Fruit fly (Drosophila melanogaster) whole organism, embryonic: Measurements from ENCODE around the gene Alp13.

Source experiments
- ATbp ChIP-seq: fragments of 200-800 bp; sonication (Bioruptor generic); optimal IDR thresholded peaks from 2 replicates; lab custom pipeline; 2017; ENCODE audit warnings: missing biosample characterization, mild to moderate bottlenecking, missing genetic modification characterization, missing genetic modification reagents
- BtbVII ChIP-seq: fragments of 200-800 bp; sonication (Bioruptor generic); optimal IDR thresholded peaks from 3 replicates; lab custom pipeline; 2017; ENCODE audit warnings: missing biosample characterization, mild to moderate bottlenecking, missing genetic modification characterization
- C15 ChIP-seq: fragments of 200-800 bp; sonication (Bioruptor generic); IDR thresholded peaks from 3 replicates; pipeline ENCODE4 v1.3.6; 2022; ENCODE audit warnings: missing biosample characterization, missing genetic modification characterization
- CG10267 ChIP-seq: fragments of 200-800 bp; sonication (Bioruptor generic); optimal IDR thresholded peaks from 2 replicates; lab custom pipeline; 2018; ENCODE audit warnings: missing biosample characterization, mild to moderate bottlenecking, missing genetic modification characterization, moderate library complexity
- CG10462 ChIP-seq: fragments of 200-800 bp; sonication (Bioruptor generic); optimal IDR thresholded peaks from 2 replicates; lab custom pipeline; 2016; ENCODE audit warnings: missing biosample characterization, missing genetic modification characterization
- CG11696 ChIP-seq: fragments of 200-800 bp; sonication (Bioruptor generic); IDR thresholded peaks from 2 replicates; pipeline ENCODE4 v1.3.6; 2022; ENCODE audit warnings: missing biosample characterization, missing genetic modification characterization
- CG16779 ChIP-seq: fragments of 200-800 bp; sonication (Bioruptor generic); IDR thresholded peaks from 2 replicates; pipeline ENCODE4 v1.3.6; 2022; ENCODE audit warnings: missing biosample characterization, missing genetic modification characterization
- CG17186 ChIP-seq: fragments of 200-800 bp; sonication (Bioruptor generic); optimal IDR thresholded peaks from 3 replicates; lab custom pipeline; 2017; ENCODE audit warnings: missing biosample characterization, missing genetic modification reagents, missing genetic modification characterization
- CG17612 ChIP-seq: fragments of 200-800 bp; sonication (Bioruptor generic); IDR thresholded peaks from 2 replicates; pipeline ENCODE4 v1.3.6; 2022; ENCODE audit warnings: missing biosample characterization, missing genetic modification characterization
- CG17802 ChIP-seq: fragments of 200-800 bp; sonication (Bioruptor generic); optimal IDR thresholded peaks from 2 replicates; lab custom pipeline; 2018; ENCODE audit warnings: missing biosample characterization, mild to moderate bottlenecking, missing genetic modification characterization, moderate library complexity
- CG18011 ChIP-seq: fragments of 200-800 bp; sonication (Bioruptor generic); optimal IDR thresholded peaks from 2 replicates; lab custom pipeline; 2017; ENCODE audit warnings: missing biosample characterization, missing genetic modification characterization, mild to moderate bottlenecking, moderate library complexity, missing genotype
- CG18262 ChIP-seq: fragments of 200-800 bp; optimal IDR thresholded peaks from 3 replicates; lab custom pipeline; 2019; ENCODE audit warnings: missing biosample characterization, mild to moderate bottlenecking, missing genetic modification characterization, moderate library complexity
- CG18619 ChIP-seq: fragments of 200-800 bp; sonication (Bioruptor generic); optimal IDR thresholded peaks from 3 replicates; lab custom pipeline; 2017; ENCODE audit warnings: missing biosample characterization, mild to moderate bottlenecking, missing genetic modification characterization
- CG2712 ChIP-seq: fragments of 200-800 bp; optimal IDR thresholded peaks from 3 replicates; lab custom pipeline; 2019; ENCODE audit warnings: missing biosample characterization, mild to moderate bottlenecking, missing genetic modification characterization, moderate library complexity
- CG2875 ChIP-seq: fragments of 200-800 bp; sonication (Bioruptor generic); optimal IDR thresholded peaks from 2 replicates; lab custom pipeline; 2017; ENCODE audit warnings: missing biosample characterization, mild to moderate bottlenecking, missing genetic modification characterization, missing genetic modification reagents
- CG31441 ChIP-seq: fragments of 200-800 bp; sonication (Bioruptor generic); IDR thresholded peaks from 2 replicates; pipeline ENCODE4 v1.3.6; 2022; ENCODE audit warnings: missing biosample characterization, missing genetic modification characterization
- CG32772 ChIP-seq: fragments of 200-800 bp; sonication (Bioruptor generic); IDR thresholded peaks from 2 replicates; pipeline ENCODE4 v1.3.6; 2022; ENCODE audit warnings: missing biosample characterization, missing genetic modification characterization
- CG34376 ChIP-seq: fragments of 200-800 bp; sonication (Bioruptor generic); optimal IDR thresholded peaks from 2 replicates; lab custom pipeline; 2018; ENCODE audit warnings: missing biosample characterization, mild to moderate bottlenecking, missing genetic modification characterization
- CG42726 ChIP-seq: fragments of 200-800 bp; sonication (Bioruptor generic); IDR thresholded peaks from 2 replicates; pipeline ENCODE4 v1.3.6; 2022; ENCODE audit warnings: missing biosample characterization, missing genetic modification characterization; ENCODE audit not compliant: partially characterized antibody
- CG43689 ChIP-seq: fragments of 200-800 bp; sonication (Bioruptor generic); IDR thresholded peaks from 2 replicates; pipeline ENCODE4 v1.3.6; 2022; ENCODE audit warnings: missing biosample characterization, missing genetic modification characterization
- CG4854 ChIP-seq: fragments of 200-800 bp; sonication (Bioruptor generic); optimal IDR thresholded peaks from 2 replicates; lab custom pipeline; 2016; ENCODE audit warnings: missing biosample characterization, missing genetic modification characterization, inconsistent platforms
- CG6654 ChIP-seq: fragments of 200-800 bp; sonication (Bioruptor generic); optimal IDR thresholded peaks from 2 replicates; lab custom pipeline; 2017; ENCODE audit warnings: missing biosample characterization, mild to moderate bottlenecking, missing genetic modification characterization
- CG7271 ChIP-seq: fragments of 200-800 bp; sonication (Bioruptor generic); optimal IDR thresholded peaks from 2 replicates; lab custom pipeline; 2018; ENCODE audit warnings: missing biosample characterization, mild to moderate bottlenecking, missing genetic modification characterization, moderate library complexity
- CG7357 ChIP-seq: fragments of 200-800 bp; sonication (Bioruptor generic); IDR thresholded peaks from 3 replicates; pipeline ENCODE4 v1.3.6; 2022; ENCODE audit warnings: missing biosample characterization, missing genetic modification characterization
- CG8478 ChIP-seq: fragments of >200 bp; optimal IDR thresholded peaks from 2 replicates; lab custom pipeline; 2018
- CG9876 ChIP-seq: fragments of 200-800 bp; sonication (Bioruptor generic); optimal IDR thresholded peaks from 2 replicates; lab custom pipeline; 2016; ENCODE audit warnings: missing biosample characterization, missing genetic modification characterization
- CkIIα-i1 ChIP-seq: fragments of 200-800 bp; sonication (Bioruptor generic); IDR thresholded peaks from 2 replicates; pipeline ENCODE4 v1.3.6; 2022; ENCODE audit warnings: missing biosample characterization, missing genetic modification characterization
- CoRest ChIP-seq: fragments of 200-800 bp; sonication (Bioruptor generic); optimal IDR thresholded peaks from 3 replicates; lab custom pipeline; 2018; ENCODE audit warnings: missing biosample characterization, mild to moderate bottlenecking, missing genetic modification characterization, moderate library complexity
- E2f1 ChIP-seq: fragments of 200-800 bp; sonication (Bioruptor generic); IDR thresholded peaks from 2 replicates; pipeline ENCODE4 v1.3.6; 2022; ENCODE audit warnings: missing biosample characterization, missing genetic modification characterization
- Ets97D ChIP-seq: fragments of 200-800 bp; sonication (Bioruptor generic); optimal IDR thresholded peaks from 3 replicates; lab custom pipeline; 2016; ENCODE audit warnings: missing biosample characterization, missing genetic modification characterization
- HLH3B ChIP-seq: fragments of 200-800 bp; sonication (Bioruptor generic); IDR thresholded peaks from 2 replicates; pipeline ENCODE4 v1.3.6; 2022; ENCODE audit warnings: missing biosample characterization, missing genetic modification characterization
- Hr51 ChIP-seq, 2 experiments: fragments of 200-800 bp; sonication (Bioruptor generic); optimal IDR thresholded peaks; 2 replicates in 1 of 2; 3 replicates in 1 of 2; lab custom pipeline; 2016 to 2018; ENCODE audit warnings: missing biosample characterization in 2 of 2, missing genetic modification characterization in 2 of 2, mild to moderate bottlenecking in 1 of 2, moderate library complexity in 1 of 2
- Hr78 ChIP-seq, 2 experiments: fragments of 200-800 bp in 1 of 2; fragments of >200 bp in 1 of 2; sonication (Bioruptor generic) in 1 of 2; optimal IDR thresholded peaks; 2 replicates each; lab custom pipeline; 2017 to 2019; ENCODE audit warnings: missing biosample characterization in 2 of 2, missing genetic modification characterization in 2 of 2, mild to moderate bottlenecking in 1 of 2, moderate library complexity in 1 of 2
- Mrtf ChIP-seq: fragments of 200-800 bp; sonication (Bioruptor generic); IDR thresholded peaks from 3 replicates; pipeline ENCODE4 v1.3.6; 2022; ENCODE audit warnings: missing biosample characterization, missing genetic modification characterization
- Oli ChIP-seq: fragments of 200-800 bp; sonication (Bioruptor generic); optimal IDR thresholded peaks from 2 replicates; lab custom pipeline; 2018; ENCODE audit warnings: missing biosample characterization, mild to moderate bottlenecking, missing genetic modification characterization, moderate library complexity
- Sry-β ChIP-seq: fragments of 200-800 bp; sonication (Bioruptor generic); optimal IDR thresholded peaks from 2 replicates; lab custom pipeline; 2018; ENCODE audit warnings: missing biosample characterization, mild to moderate bottlenecking, missing genetic modification characterization, moderate library complexity
- Tbp ChIP-seq: fragments of >200 bp; optimal IDR thresholded peaks from 2 replicates; lab custom pipeline; 2018; ENCODE audit warnings: missing biosample characterization, missing genetic modification characterization
- ac ChIP-seq: fragments of 200-800 bp; sonication (Bioruptor generic); optimal IDR thresholded peaks from 3 replicates; lab custom pipeline; 2017; ENCODE audit warnings: missing biosample characterization, mild to moderate bottlenecking, missing genetic modification characterization
- cas ChIP-seq: fragments of 200-800 bp; sonication (Bioruptor generic); IDR thresholded peaks from 2 replicates; pipeline ENCODE4 v1.3.6; 2022; ENCODE audit warnings: missing biosample characterization, missing genetic modification characterization
- disco-r ChIP-seq: fragments of 200-800 bp; sonication (Bioruptor generic); optimal IDR thresholded peaks from 2 replicates; lab custom pipeline; 2016; ENCODE audit warnings: missing biosample characterization, missing genetic modification characterization
- fd96Cb ChIP-seq: fragments of 200-800 bp; sonication (Bioruptor generic); optimal IDR thresholded peaks from 2 replicates; lab custom pipeline; 2018; ENCODE audit warnings: missing biosample characterization, mild to moderate bottlenecking, missing genetic modification characterization, moderate library complexity
- ftz-f1 ChIP-seq: fragments of 200-800 bp; sonication (Bioruptor generic); optimal IDR thresholded peaks from 2 replicates; lab custom pipeline; 2016; ENCODE audit warnings: missing biosample characterization, missing genetic modification characterization
- mld ChIP-seq: fragments of 200-800 bp; sonication (Bioruptor generic); IDR thresholded peaks from 3 replicates; pipeline ENCODE4 v1.3.6; 2022; ENCODE audit warnings: missing biosample characterization, missing genetic modification characterization; ENCODE audit not compliant: partially characterized antibody
- otp ChIP-seq: fragments of 200-800 bp; sonication (Bioruptor generic); IDR thresholded peaks from 3 replicates; pipeline ENCODE4, ENCODE4 v1.3.6; 2022; ENCODE audit warnings: missing biosample characterization, missing genetic modification characterization
- row ChIP-seq: fragments of 200-800 bp; sonication (Bioruptor generic); IDR thresholded peaks from 3 replicates; pipeline ENCODE4 v1.3.6; 2022; ENCODE audit warnings: missing biosample characterization, missing genetic modification characterization
- sens-2 ChIP-seq: fragments of 200-800 bp; sonication (Bioruptor generic); IDR thresholded peaks from 2 replicates; pipeline ENCODE4 v1.3.6; 2022; ENCODE audit warnings: missing biosample characterization, missing genetic modification characterization
- sug ChIP-seq: fragments of 200-800 bp; optimal IDR thresholded peaks from 2 replicates; lab custom pipeline; 2019; ENCODE audit warnings: missing biosample characterization, mild to moderate bottlenecking, missing genetic modification characterization, moderate library complexity
- tin ChIP-seq: fragments of 200-800 bp; sonication (Bioruptor generic); optimal IDR thresholded peaks from 3 replicates; lab custom pipeline; 2016; ENCODE audit warnings: missing biosample characterization, missing genetic modification characterization
- twi ChIP-seq: fragments of 200-800 bp; optimal IDR thresholded peaks from 2 replicates; lab custom pipeline; 2019; ENCODE audit warnings: missing biosample characterization, mild to moderate bottlenecking, missing genetic modification characterization, moderate library complexity
- unc-4 ChIP-seq: fragments of 200-800 bp; sonication (Bioruptor generic); IDR thresholded peaks from 2 replicates; pipeline ENCODE4 v1.3.6; 2022; ENCODE audit warnings: missing biosample characterization, missing genetic modification characterization; ENCODE audit not compliant: partially characterized antibody

The Alp13 gene

dm6 chr3R:10048035-10048774 is 27.0 kb downstream of the Alp13 start (continued):
- TF ChIP-seq HLH3B (GFP tag; lab: Robert Waterston, UW) (no peak), Tbp (GFP tag; lab: Kevin White, UChicago) (no peak), ftz-f1 (no peak), Hr78 (GFP tag; optimal IDR thresholded peaks at IDR 0.05; lab: Kevin White, UChicago) (no peak), CG17612 (GFP tag; lab: Robert Waterston, UW) (no peak), Hr51 (GFP tag; optimal IDR thresholded peaks at IDR 0.05; lab: Kevin White, UChicago) (peak in 1 of 2 experiments; percentile 70), row (GFP tag; lab: Robert Waterston, UW) (peak; percentile 67), ATbp (GFP tag; lab: Kevin White, UChicago) (peak; percentile 50), twi (no peak), CG10462 (GFP tag; lab: Kevin White, UChicago) (no peak), CG7271 (tag; lab: Kevin White, UChicago) (no peak), ac (GFP tag; lab: Kevin White, UChicago) (no peak), CG18619 (GFP tag; lab: Kevin White, UChicago) (peak; percentile 51), tin (GFP tag; lab: Kevin White, UChicago) (no peak), CG2875 (GFP tag; lab: Kevin White, UChicago) (peak; percentile 47), sug (tag; lab: Kevin White, UChicago) (no peak), CG18262 (tag; lab: Kevin White, UChicago) (peak; percentile 63), BtbVII (peak; percentile 19), cas (GFP tag; lab: Robert Waterston, UW) (no peak), disco-r (GFP tag; lab: Kevin White, UChicago) (no peak), CG32772 (GFP tag; lab: Robert Waterston, UW) (no peak), CG11696 (GFP tag; lab: Robert Waterston, UW) (no peak), CG6654 (GFP tag; lab: Kevin White, UChicago) (no peak), CoRest (peak; percentile 68), fd96Cb (peak; percentile 29), CG42726 (GFP tag; lab: Robert Waterston, UW) (no peak), E2f1 (no peak), otp (GFP tag; lab: Robert Waterston, UW) (no peak), CG8478 (lab: Kevin White, UChicago) (no peak), CG10267 (tag; lab: Kevin White, UChicago) (peak; percentile 12), sens-2 (GFP tag; lab: Robert Waterston, UW) (no peak), CG34376 (peak; percentile 54), CG4854 (GFP tag; lab: Kevin White, UChicago) (no peak), C15 (GFP tag; lab: Robert Waterston, UW) (no peak), CG31441 (peak; percentile 56), CG17186 (GFP tag; lab: Kevin White, UChicago) (no peak), CG16779 (no peak), Sry-β (GFP tag; lab: Kevin White, UChicago) (no peak), CG17802 (tag; lab: Kevin White, UChicago) (no peak), unc-4 (GFP tag; lab: Robert Waterston, UW) (no peak), CkIIα-i1 (GFP tag; lab: Robert Waterston, UW) (no peak), CG18011 (no peak), Ets97D (GFP tag; lab: Kevin White, UChicago) (no peak), CG43689 (GFP tag; lab: Robert Waterston, UW) (no peak), CG2712 (peak; percentile 59), mld (GFP tag; lab: Robert Waterston, UW) (no peak), CG9876 (GFP tag; lab: Kevin White, UChicago) (no peak), Oli (tag; lab: Kevin White, UChicago) (peak; percentile 64), Mrtf (GFP tag; lab: Robert Waterston, UW) (no peak), CG7357 (no peak)
